Fruit fly (Drosophila melanogaster) Kc167 (cell line): ENCODE results near the gene CG13390.

Experiments used
- Myc ChIP-seq: fragments of >200 bp; optimal IDR thresholded peaks from 2 replicates; lab custom pipeline; 2017; ENCODE audit warnings: missing external identifiers
- Sin3A ChIP-seq: fragments of >200 bp; optimal IDR thresholded peaks from 2 replicates; lab custom pipeline; 2018; ENCODE audit warnings: missing external identifiers
- insv ChIP-seq: fragments of >200 bp; optimal IDR thresholded peaks from 3 replicates; lab custom pipeline; 2018; ENCODE audit warnings: missing external identifiers

DNA sequence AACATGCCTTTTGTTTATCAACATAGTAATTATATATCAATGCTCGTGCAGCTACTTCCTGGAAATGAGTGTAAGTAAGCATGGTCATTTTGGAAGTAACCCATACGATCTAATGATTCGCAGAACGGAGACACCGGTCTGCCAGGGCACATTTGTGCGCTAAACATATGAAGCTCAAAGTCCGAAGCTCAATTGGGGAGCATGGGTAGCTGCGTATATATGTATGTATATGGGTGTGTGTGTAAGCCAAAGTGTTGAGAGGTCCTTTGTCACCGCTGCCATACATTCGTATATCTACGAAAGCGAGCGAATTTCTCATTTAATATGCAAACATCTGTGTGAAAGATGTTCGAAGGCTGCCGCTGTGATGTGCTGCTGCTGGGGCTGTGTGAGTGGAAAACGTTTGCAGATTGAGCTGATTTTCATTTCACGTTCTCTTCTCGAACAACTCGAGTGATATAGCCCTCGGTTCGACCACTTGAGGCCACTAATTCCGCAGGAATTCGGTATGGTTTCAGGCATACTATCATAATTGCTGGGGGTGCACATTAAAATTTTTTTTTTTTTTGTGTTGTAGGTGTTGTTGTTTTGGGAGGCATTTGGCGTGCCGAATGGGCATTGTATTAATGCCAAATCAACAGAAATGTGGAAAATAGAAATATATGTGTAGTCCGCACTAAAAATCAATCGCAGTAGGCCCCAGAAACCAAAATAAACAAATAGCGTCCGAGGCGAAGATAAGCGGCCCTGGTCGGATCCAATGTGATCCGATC, 41.7 kb upstream of the CG13390 start:
- TF ChIP-seq Sin3A (lab: Kevin White, UChicago): no peak
- TF ChIP-seq Myc (lab: Kevin White, UChicago): no peak
- no peak for TF ChIP-seq insv (lab: Kevin White, UChicago)
